Worm (Caenorhabditis elegans): ENCODE results near the gene sut-1.

The sut-1 gene

ce11 chrII:1088527-1089230, 34.4 kb downstream of the sut-1 start:
- TF ChIP-seq pha-4 (tag; optimal IDR thresholded peaks at IDR 0.05): no peak
- no peak for TF ChIP-seq unc-62 (GFP tag; optimal IDR thresholded peaks at IDR 0.05)
- no peak for TF ChIP-seq nhr-23 (tag; optimal IDR thresholded peaks at IDR 0.05)
- TF ChIP-seq zag-1 (tag; optimal IDR thresholded peaks at IDR 0.05): no peak
- TF ChIP-seq skn-1 (tag; optimal IDR thresholded peaks at IDR 0.05): no peak
- no peak for TF ChIP-seq ceh-82 (tag; optimal IDR thresholded peaks at IDR 0.05)
- TF ChIP-seq ZK546.5 (tag; optimal IDR thresholded peaks at IDR 0.05): no peak
- no peak for TF ChIP-seq ama-1 (optimal IDR thresholded peaks at IDR 0.05)
- no peak for TF ChIP-seq lin-39 (tag; optimal IDR thresholded peaks at IDR 0.05)
- TF ChIP-seq jun-1 (tag; optimal IDR thresholded peaks at IDR 0.05): no peak
- no peak for TF ChIP-seq R02D3.7 (tag; optimal IDR thresholded peaks at IDR 0.05)
- no peak for TF ChIP-seq nhr-43 (tag; optimal IDR thresholded peaks at IDR 0.05; ENCODE audit: poor library complexity, severe bottlenecking)
- no peak for TF ChIP-seq hmg-11 (tag; optimal IDR thresholded peaks at IDR 0.05)
- TF ChIP-seq elt-1 (tag; optimal IDR thresholded peaks at IDR 0.05): no peak
- TF ChIP-seq eor-1 (tag; optimal IDR thresholded peaks at IDR 0.05): no peak
- no peak for TF ChIP-seq lin-15B (tag; optimal IDR thresholded peaks at IDR 0.05)

ce11 chrII:1086479-1086878, 36.6 kb downstream of the sut-1 start:
- TF ChIP-seq ztf-11 (tag; optimal IDR thresholded peaks at IDR 0.05): no peak
- no peak for TF ChIP-seq fos-1 (tag; optimal IDR thresholded peaks at IDR 0.05)
- peak; percentile 10 for TF ChIP-seq pha-4 (tag; optimal IDR thresholded peaks at IDR 0.05)
- no peak for TF ChIP-seq nhr-76 (tag; optimal IDR thresholded peaks at IDR 0.05)
- TF ChIP-seq elt-1 (tag; optimal IDR thresholded peaks at IDR 0.05): no peak
- TF ChIP-seq mml-1 (tag; optimal IDR thresholded peaks at IDR 0.05): no peak
- TF ChIP-seq nhr-23 (tag; optimal IDR thresholded peaks at IDR 0.05): peak; percentile 5
- no peak for TF ChIP-seq skn-1 (tag; optimal IDR thresholded peaks at IDR 0.05)
- TF ChIP-seq ceh-28 (tag; optimal IDR thresholded peaks at IDR 0.05): no peak
- peak; percentile 15 for TF ChIP-seq nfya-1 (tag; optimal IDR thresholded peaks at IDR 0.05; ENCODE audit: insufficient read depth)
- peak; percentile 19 for TF ChIP-seq egl-5 (tag; optimal IDR thresholded peaks at IDR 0.05)

DNA sequence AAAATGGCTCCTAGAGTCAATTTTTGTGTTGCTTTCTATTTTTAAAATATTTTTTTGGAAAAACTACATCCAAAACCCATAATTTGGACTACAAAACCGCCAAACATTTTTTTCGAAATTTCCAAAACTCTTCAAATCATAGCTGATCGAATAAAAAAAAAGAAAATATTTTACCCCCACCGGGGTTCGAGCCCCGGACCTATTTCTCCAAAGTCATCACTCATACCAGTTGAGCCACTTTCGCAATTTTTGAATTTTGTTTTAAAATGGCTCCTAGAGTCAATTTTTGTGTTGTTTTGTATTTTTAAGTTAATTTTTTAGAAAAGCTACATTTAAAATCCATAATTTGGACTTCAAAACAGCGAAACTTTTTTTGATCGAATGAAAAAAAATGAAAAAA, 37.5 kb downstream of the sut-1 start:
- TF ChIP-seq ceh-82 (tag; optimal IDR thresholded peaks at IDR 0.05): no peak
- no peak for TF ChIP-seq mdl-1 (tag; optimal IDR thresholded peaks at IDR 0.05)
- TF ChIP-seq unc-39 (tag; optimal IDR thresholded peaks at IDR 0.05): no peak
- TF ChIP-seq nhr-67 (tag; optimal IDR thresholded peaks at IDR 0.05): no peak
- TF ChIP-seq ZK546.5 (tag; optimal IDR thresholded peaks at IDR 0.05): no peak
- TF ChIP-seq jun-1 (tag; optimal IDR thresholded peaks at IDR 0.05): no peak
- TF ChIP-seq fkh-10 (GFP tag; optimal IDR thresholded peaks at IDR 0.05): no peak
- no peak for TF ChIP-seq nhr-77 (tag; optimal IDR thresholded peaks at IDR 0.05)
- TF ChIP-seq ceh-28 (tag; optimal IDR thresholded peaks at IDR 0.05): no peak
- no peak for TF ChIP-seq ceh-16 (tag; optimal IDR thresholded peaks at IDR 0.05)
- TF ChIP-seq nhr-76 (tag; optimal IDR thresholded peaks at IDR 0.05): no peak
- TF ChIP-seq nhr-28 (tag; optimal IDR thresholded peaks at IDR 0.05): no peak
- TF ChIP-seq ama-1 (optimal IDR thresholded peaks at IDR 0.05): no peak
- TF ChIP-seq zag-1 (tag; optimal IDR thresholded peaks at IDR 0.05): no peak
- no peak for TF ChIP-seq lin-15B (tag; optimal IDR thresholded peaks at IDR 0.05)
- no peak for TF ChIP-seq nhr-237 (tag; optimal IDR thresholded peaks at IDR 0.05)

ce11 chrII:1084899-1085298, 38.2 kb downstream of the sut-1 start:
- TF ChIP-seq hmg-11 (tag; optimal IDR thresholded peaks at IDR 0.05): peak; percentile 59
- TF ChIP-seq ceh-28 (tag; optimal IDR thresholded peaks at IDR 0.05): no peak
- no peak for TF ChIP-seq ztf-11 (tag; optimal IDR thresholded peaks at IDR 0.05)
- no peak for TF ChIP-seq jun-1 (tag; optimal IDR thresholded peaks at IDR 0.05)
- no peak for TF ChIP-seq nhr-76 (tag; optimal IDR thresholded peaks at IDR 0.05)
- peak; percentile 32 for TF ChIP-seq snpc-4 (tag; optimal IDR thresholded peaks at IDR 0.05)
- TF ChIP-seq nhr-11 (tag; optimal IDR thresholded peaks at IDR 0.05): no peak
- no peak for TF ChIP-seq nhr-237 (tag; optimal IDR thresholded peaks at IDR 0.05)
- no peak for TF ChIP-seq unc-62 (GFP tag; optimal IDR thresholded peaks at IDR 0.05)
- TF ChIP-seq nhr-28 (tag; optimal IDR thresholded peaks at IDR 0.05): no peak
- no peak for TF ChIP-seq daf-12 (tag; optimal IDR thresholded peaks at IDR 0.05)
- TF ChIP-seq fos-1 (tag; optimal IDR thresholded peaks at IDR 0.05): no peak
- TF ChIP-seq nhr-23 (tag; optimal IDR thresholded peaks at IDR 0.05): no peak
- TF ChIP-seq nhr-25 (tag; optimal IDR thresholded peaks at IDR 0.05): no peak
- peak; percentile 61 for TF ChIP-seq nfya-1 (tag; optimal IDR thresholded peaks at IDR 0.05; ENCODE audit: insufficient read depth)
- TF ChIP-seq eor-1 (tag; optimal IDR thresholded peaks at IDR 0.05): no peak
- no peak for TF ChIP-seq elt-2 (tag; optimal IDR thresholded peaks at IDR 0.05)
- no peak for TF ChIP-seq egl-27 (tag; optimal IDR thresholded peaks at IDR 0.05)
- TF ChIP-seq lin-39 (tag; optimal IDR thresholded peaks at IDR 0.05): peak; percentile 11
- TF ChIP-seq ama-1 (optimal IDR thresholded peaks at IDR 0.05): no peak
- peak; percentile 10 for TF ChIP-seq lin-15B (tag; optimal IDR thresholded peaks at IDR 0.05)
- no peak for TF ChIP-seq R02D3.7 (tag; optimal IDR thresholded peaks at IDR 0.05)
- peak; percentile 57 for TF ChIP-seq egl-5 (tag; optimal IDR thresholded peaks at IDR 0.05)
- peak; percentile 81 for TF ChIP-seq skn-1 (tag; optimal IDR thresholded peaks at IDR 0.05)
- no peak for TF ChIP-seq ztf-4 (tag; optimal IDR thresholded peaks at IDR 0.05)
- no peak for TF ChIP-seq ZK546.5 (tag; optimal IDR thresholded peaks at IDR 0.05)
- no peak for TF ChIP-seq lsy-12 (tag; optimal IDR thresholded peaks at IDR 0.05)
- TF ChIP-seq ceh-9 (tag; optimal IDR thresholded peaks at IDR 0.05): no peak
- no peak for TF ChIP-seq mdl-1 (tag; optimal IDR thresholded peaks at IDR 0.05)
- TF ChIP-seq aly-2 (tag; optimal IDR thresholded peaks at IDR 0.05): no peak
- no peak for TF ChIP-seq unc-39 (tag; optimal IDR thresholded peaks at IDR 0.05)
- no peak for TF ChIP-seq nhr-43 (tag; optimal IDR thresholded peaks at IDR 0.05; ENCODE audit: poor library complexity, severe bottlenecking)
- no peak for TF ChIP-seq sea-2 (GFP tag; optimal IDR thresholded peaks at IDR 0.05)
- TF ChIP-seq pha-4 (tag; optimal IDR thresholded peaks at IDR 0.05): peak; percentile 35
